Fruit fly (Drosophila melanogaster): ENCODE data around the gene prt.

prt gene

dm6 chr3R:23668583-23668982, 30.2 kb downstream of the prt start:
- TF ChIP-seq Rel (GFP tag; optimal IDR thresholded peaks at IDR 0.05) (no peak), Rel (tag; optimal IDR thresholded peaks at IDR 0.05) (peak; percentile 33), sage (GFP tag; optimal IDR thresholded peaks at IDR 0.05) (no peak), CrebA (GFP tag; optimal IDR thresholded peaks at IDR 0.05; ENCODE audit: borderline replicate concordance) (no peak), dl (GFP tag; optimal IDR thresholded peaks at IDR 0.05; ENCODE audit: insufficient read depth in 1 of 2, partially characterized antibody in 2 of 2) (no peak), Sp1 (GFP tag; optimal IDR thresholded peaks at IDR 0.05) (no peak), foxo (GFP tag; optimal IDR thresholded peaks at IDR 0.05) (no peak)

dm6 chr3R:23667451-23667850, 31.4 kb downstream of the prt start:
- TF ChIP-seq Dif (GFP tag; optimal IDR thresholded peaks at IDR 0.05; ENCODE audit: partially characterized antibody) (no peak), Dfd (GFP tag; optimal IDR thresholded peaks at IDR 0.05) (no peak), pan (optimal IDR thresholded peaks at IDR 0.05) (no peak), Sp1 (GFP tag; optimal IDR thresholded peaks at IDR 0.05) (no peak), br (GFP tag; optimal IDR thresholded peaks at IDR 0.05) (no peak), h (GFP tag; optimal IDR thresholded peaks at IDR 0.05) (no peak), N (GFP tag; optimal IDR thresholded peaks at IDR 0.05) (no peak), dsf (GFP tag; optimal IDR thresholded peaks at IDR 0.05; ENCODE audit: borderline replicate concordance) (no peak), CG32264 (GFP tag; optimal IDR thresholded peaks at IDR 0.05) (no peak), sv (GFP tag; optimal IDR thresholded peaks at IDR 0.05) (no peak), woc (GFP tag; optimal IDR thresholded peaks at IDR 0.05) (no peak), GATAd (GFP tag; optimal IDR thresholded peaks at IDR 0.05) (no peak), dmrt93B (GFP tag; optimal IDR thresholded peaks at IDR 0.05) (no peak), usp (GFP tag; optimal IDR thresholded peaks at IDR 0.05) (no peak), psq (GFP tag; optimal IDR thresholded peaks at IDR 0.05) (no peak), CrebA (GFP tag; optimal IDR thresholded peaks at IDR 0.05; ENCODE audit: borderline replicate concordance) (no peak), CG9705 (GFP tag; optimal IDR thresholded peaks at IDR 0.05) (no peak), rgr (GFP tag; optimal IDR thresholded peaks at IDR 0.05) (no peak), dl (GFP tag; optimal IDR thresholded peaks at IDR 0.05; ENCODE audit: insufficient read depth in 1 of 2, partially characterized antibody in 2 of 2) (no peak), Hr83 (GFP tag; optimal IDR thresholded peaks at IDR 0.05; ENCODE audit: poor library complexity, severe bottlenecking) (no peak)

- TF ChIP-seq CG9705 (GFP tag; optimal IDR thresholded peaks at IDR 0.05): no peak
- TF ChIP-seq ey (GFP tag; optimal IDR thresholded peaks at IDR 0.05): no peak
- no peak for TF ChIP-seq lola (GFP tag; optimal IDR thresholded peaks at IDR 0.05)
- TF ChIP-seq CrebA (GFP tag; optimal IDR thresholded peaks at IDR 0.05; ENCODE audit: borderline replicate concordance): no peak
- no peak for TF ChIP-seq HLH106 (tag; optimal IDR thresholded peaks at IDR 0.05)
- TF ChIP-seq N (GFP tag; optimal IDR thresholded peaks at IDR 0.05): no peak
- no peak for TF ChIP-seq Hr78 (GFP tag; optimal IDR thresholded peaks at IDR 0.05)
- TF ChIP-seq Myc (optimal IDR thresholded peaks at IDR 0.05): no peak
- TF ChIP-seq dsf (GFP tag; optimal IDR thresholded peaks at IDR 0.05; ENCODE audit: borderline replicate concordance): no peak
- no peak for TF ChIP-seq Hr83 (GFP tag; optimal IDR thresholded peaks at IDR 0.05; ENCODE audit: poor library complexity, severe bottlenecking)
- no peak for TF ChIP-seq sv (GFP tag; optimal IDR thresholded peaks at IDR 0.05)
- no peak for TF ChIP-seq pan (optimal IDR thresholded peaks at IDR 0.05)
- no peak for TF ChIP-seq GATAd (GFP tag; optimal IDR thresholded peaks at IDR 0.05)
- TF ChIP-seq Sp1 (GFP tag; optimal IDR thresholded peaks at IDR 0.05): no peak
- TF ChIP-seq Dif (GFP tag; optimal IDR thresholded peaks at IDR 0.05; ENCODE audit: partially characterized antibody): no peak
Observed at dm6 chr3R:23666672-23667211, 32.1 kb downstream of the prt start.

- TF ChIP-seq rgr (GFP tag; optimal IDR thresholded peaks at IDR 0.05) (no peak), Myc (optimal IDR thresholded peaks at IDR 0.05) (no peak), GATAd (GFP tag; optimal IDR thresholded peaks at IDR 0.05) (no peak), Vsx2 (GFP tag; optimal IDR thresholded peaks at IDR 0.05; ENCODE audit: partially characterized antibody) (no peak), lola (GFP tag; optimal IDR thresholded peaks at IDR 0.05) (no peak), Abd-B (GFP tag; optimal IDR thresholded peaks at IDR 0.05) (no peak), h (GFP tag; optimal IDR thresholded peaks at IDR 0.05) (no peak), pan (optimal IDR thresholded peaks at IDR 0.05) (no peak), dmrt93B (GFP tag; optimal IDR thresholded peaks at IDR 0.05) (no peak), sage (GFP tag; optimal IDR thresholded peaks at IDR 0.05) (no peak), Hr83 (GFP tag; optimal IDR thresholded peaks at IDR 0.05; ENCODE audit: poor library complexity, severe bottlenecking) (no peak), tai (GFP tag; optimal IDR thresholded peaks at IDR 0.05) (no peak), N (GFP tag; optimal IDR thresholded peaks at IDR 0.05) (no peak), CG32264 (GFP tag; optimal IDR thresholded peaks at IDR 0.05) (no peak), Dfd (GFP tag; optimal IDR thresholded peaks at IDR 0.05) (no peak), psq (GFP tag; optimal IDR thresholded peaks at IDR 0.05) (no peak), Hnf4 (GFP tag; optimal IDR thresholded peaks at IDR 0.05) (no peak), woc (GFP tag; optimal IDR thresholded peaks at IDR 0.05) (no peak), dsf (GFP tag; optimal IDR thresholded peaks at IDR 0.05; ENCODE audit: borderline replicate concordance) (no peak)
Observed at dm6 chr3R:23664437-23664836, 34.4 kb downstream of the prt start.
